Fruit fly (Drosophila melanogaster) S2 (cell line): Measurements from ENCODE around the gene Dsp1.

Experiments
- CG8478 ChIP-seq: fragments of >200 bp; optimal IDR thresholded peaks from 2 replicates; lab custom pipeline; 2018
- CTCF ChIP-seq, 2 experiments: fragments of >200 bp; optimal IDR thresholded peaks; 2 replicates each; lab custom pipeline; 2018

DNA sequence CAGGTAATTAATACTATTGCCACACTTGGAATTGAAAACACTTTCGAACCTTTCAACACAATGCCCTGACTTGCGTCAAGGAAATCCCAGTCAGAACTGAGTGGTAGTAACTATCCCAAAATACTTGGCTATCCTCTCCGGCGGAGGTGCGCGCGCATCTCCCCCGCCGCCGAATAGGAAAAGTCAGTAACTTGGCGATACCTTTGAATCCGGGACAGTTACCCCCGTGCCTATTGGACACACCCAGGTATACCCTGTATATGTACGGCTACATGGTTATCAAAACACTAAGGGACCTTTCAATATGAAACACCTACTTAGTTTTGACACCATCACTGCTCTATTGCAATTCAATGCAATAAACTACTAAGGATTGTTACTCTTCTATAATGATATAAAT is 2.8 kb upstream of the Dsp1 start, which contains the start of gene CG9919:
- TF ChIP-seq CG8478 (no peak), CTCF (optimal IDR thresholded peaks at IDR 0.05; lab: Kevin White, UChicago) (no peak)
